Fruit fly (Drosophila melanogaster): Measurements from ENCODE around the gene CG44044.

The CG44044 gene

DNA sequence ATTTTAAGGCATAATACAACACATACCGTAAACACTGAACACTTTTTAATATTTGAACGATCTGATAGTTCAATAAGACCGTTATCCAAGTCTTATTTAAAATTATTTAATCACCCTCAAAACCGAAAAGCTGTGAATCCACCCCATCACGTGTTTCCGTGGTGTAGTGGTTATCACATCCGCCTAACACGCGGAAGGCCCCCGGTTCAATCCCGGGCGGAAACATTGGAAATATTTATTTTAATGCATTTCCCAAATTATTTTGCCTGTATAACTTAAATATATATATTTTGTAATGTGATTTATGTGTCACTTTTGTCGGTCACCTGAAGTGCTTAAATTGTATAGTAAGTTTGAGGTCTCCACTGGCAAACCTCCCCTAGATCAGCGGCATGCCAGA, at the start of gene CG44044:
TSS of gene CG44044 (plus strand) at position 301 of the 400 bp plus-strand sequence.
- TF ChIP-seq Sin3A (optimal IDR thresholded peaks at IDR 0.05) (no peak), ttk (optimal IDR thresholded peaks at IDR 0.05) (no peak), psq (optimal IDR thresholded peaks at IDR 0.05) (no peak), h (optimal IDR thresholded peaks at IDR 0.05) (no peak), Myc (optimal IDR thresholded peaks at IDR 0.05) (no peak), insv (optimal IDR thresholded peaks at IDR 0.05) (no peak)

- TF ChIP-seq ttk (optimal IDR thresholded peaks at IDR 0.05): no peak
- TF ChIP-seq insv (optimal IDR thresholded peaks at IDR 0.05): no peak
- TF ChIP-seq Sin3A (optimal IDR thresholded peaks at IDR 0.05): no peak
- no peak for TF ChIP-seq Myc (optimal IDR thresholded peaks at IDR 0.05)
- no peak for TF ChIP-seq psq (optimal IDR thresholded peaks at IDR 0.05)
- no peak for TF ChIP-seq h (optimal IDR thresholded peaks at IDR 0.05)
These were observed 49.5 kb upstream of the CG44044 start, which contains the start of the genes Mat89Ba and gish for dm6 chr3R:16272185-16272584. Gene Mat89Ba, minus strand, starts transcription at chr3R:16272415. Gene gish, plus strand, starts transcription at chr3R:16272452.

- TF ChIP-seq Sin3A (optimal IDR thresholded peaks at IDR 0.05) (no peak), insv (optimal IDR thresholded peaks at IDR 0.05) (no peak), ttk (optimal IDR thresholded peaks at IDR 0.05) (no peak), psq (optimal IDR thresholded peaks at IDR 0.05) (no peak), h (optimal IDR thresholded peaks at IDR 0.05) (no peak), Myc (optimal IDR thresholded peaks at IDR 0.05) (no peak)
These were observed 48.7 kb upstream of the CG44044 start for dm6 chr3R:16272754-16273502.

DNA sequence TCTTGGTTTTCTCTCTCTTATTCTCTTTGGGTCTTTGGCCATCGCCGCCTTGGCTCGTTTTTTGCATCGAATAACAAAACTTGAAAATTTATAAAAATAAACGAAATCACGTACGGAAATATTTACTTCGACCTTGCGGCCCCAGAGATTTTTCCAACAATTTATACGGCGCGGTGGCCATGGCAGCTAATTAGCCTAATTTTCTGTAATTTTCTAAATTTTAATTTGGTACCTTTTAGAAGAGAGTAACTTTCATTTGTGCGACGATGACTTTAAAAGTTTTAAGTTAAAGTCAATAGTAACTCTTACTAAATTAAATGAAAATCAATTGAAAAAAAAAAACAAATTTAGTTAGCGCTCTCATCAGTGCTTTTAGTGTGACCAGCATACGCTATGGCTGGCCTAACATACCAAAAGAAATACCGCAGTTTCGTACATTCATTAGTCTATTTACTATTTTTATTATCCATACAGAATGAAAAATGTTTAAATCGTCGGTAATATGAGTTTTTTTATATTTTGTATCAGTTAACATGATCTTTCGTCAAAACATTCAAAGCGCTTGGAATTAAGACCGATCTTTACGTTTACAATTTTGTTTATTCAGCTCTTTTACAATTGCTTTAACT, 48.0 kb upstream of the CG44044 start:
- no peak for TF ChIP-seq h (optimal IDR thresholded peaks at IDR 0.05)
- TF ChIP-seq psq (optimal IDR thresholded peaks at IDR 0.05): no peak
- no peak for TF ChIP-seq Sin3A (optimal IDR thresholded peaks at IDR 0.05)
- TF ChIP-seq ttk (optimal IDR thresholded peaks at IDR 0.05): no peak
- TF ChIP-seq Myc (optimal IDR thresholded peaks at IDR 0.05): no peak
- no peak for TF ChIP-seq insv (optimal IDR thresholded peaks at IDR 0.05)

DNA sequence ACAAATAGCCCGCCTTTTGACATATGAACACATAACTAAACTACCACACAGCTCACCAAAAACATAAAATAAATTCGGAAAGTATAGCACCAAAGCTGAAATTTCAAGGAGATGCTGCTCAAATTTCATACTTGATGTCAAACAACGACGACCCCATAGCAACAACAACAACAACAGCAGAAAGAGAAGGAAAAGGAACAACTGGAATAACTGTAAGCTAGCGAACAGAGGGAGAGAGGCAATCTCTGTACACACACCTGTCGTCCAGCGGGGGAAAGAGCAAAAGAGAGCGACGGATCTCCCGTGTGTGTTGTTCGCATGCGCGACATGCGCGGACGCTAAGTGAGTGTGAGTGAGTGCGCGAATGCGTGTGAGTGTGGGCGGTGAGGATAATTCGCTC, 47.1 kb upstream of the CG44044 start:
- peak; percentile 11 for TF ChIP-seq ttk (optimal IDR thresholded peaks at IDR 0.05)
- TF ChIP-seq Myc (optimal IDR thresholded peaks at IDR 0.05): no peak

dm6 chr3R:16275329-16275728, 46.3 kb upstream of the CG44044 start:
- TF ChIP-seq psq (optimal IDR thresholded peaks at IDR 0.05): no peak
- TF ChIP-seq insv (optimal IDR thresholded peaks at IDR 0.05): no peak
- TF ChIP-seq Sin3A (optimal IDR thresholded peaks at IDR 0.05): no peak
- no peak for TF ChIP-seq h (optimal IDR thresholded peaks at IDR 0.05)
- no peak for TF ChIP-seq ttk (optimal IDR thresholded peaks at IDR 0.05)
- no peak for TF ChIP-seq Myc (optimal IDR thresholded peaks at IDR 0.05)

dm6 chr3R:16275890-16276619, 45.6 kb upstream of the CG44044 start:
- no peak for TF ChIP-seq ttk (optimal IDR thresholded peaks at IDR 0.05)
- TF ChIP-seq h (optimal IDR thresholded peaks at IDR 0.05): no peak
- no peak for TF ChIP-seq Myc (optimal IDR thresholded peaks at IDR 0.05)
- no peak for TF ChIP-seq psq (optimal IDR thresholded peaks at IDR 0.05)
- no peak for TF ChIP-seq Sin3A (optimal IDR thresholded peaks at IDR 0.05)
- no peak for TF ChIP-seq insv (optimal IDR thresholded peaks at IDR 0.05)

- TF ChIP-seq h (optimal IDR thresholded peaks at IDR 0.05) (no peak), Myc (optimal IDR thresholded peaks at IDR 0.05) (no peak), psq (optimal IDR thresholded peaks at IDR 0.05) (no peak), Sin3A (optimal IDR thresholded peaks at IDR 0.05) (no peak), ttk (optimal IDR thresholded peaks at IDR 0.05) (no peak), insv (optimal IDR thresholded peaks at IDR 0.05) (no peak)
These were observed 44.6 kb upstream of the CG44044 start for dm6 chr3R:16276992-16277391.

- no peak for TF ChIP-seq Sin3A (optimal IDR thresholded peaks at IDR 0.05)
- no peak for TF ChIP-seq h (optimal IDR thresholded peaks at IDR 0.05)
- TF ChIP-seq psq (optimal IDR thresholded peaks at IDR 0.05): no peak
- TF ChIP-seq Myc (optimal IDR thresholded peaks at IDR 0.05): no peak
- no peak for TF ChIP-seq ttk (optimal IDR thresholded peaks at IDR 0.05)
- TF ChIP-seq insv (optimal IDR thresholded peaks at IDR 0.05): no peak
These were observed 44.1 kb upstream of the CG44044 start for dm6 chr3R:16277543-16277942.

DNA sequence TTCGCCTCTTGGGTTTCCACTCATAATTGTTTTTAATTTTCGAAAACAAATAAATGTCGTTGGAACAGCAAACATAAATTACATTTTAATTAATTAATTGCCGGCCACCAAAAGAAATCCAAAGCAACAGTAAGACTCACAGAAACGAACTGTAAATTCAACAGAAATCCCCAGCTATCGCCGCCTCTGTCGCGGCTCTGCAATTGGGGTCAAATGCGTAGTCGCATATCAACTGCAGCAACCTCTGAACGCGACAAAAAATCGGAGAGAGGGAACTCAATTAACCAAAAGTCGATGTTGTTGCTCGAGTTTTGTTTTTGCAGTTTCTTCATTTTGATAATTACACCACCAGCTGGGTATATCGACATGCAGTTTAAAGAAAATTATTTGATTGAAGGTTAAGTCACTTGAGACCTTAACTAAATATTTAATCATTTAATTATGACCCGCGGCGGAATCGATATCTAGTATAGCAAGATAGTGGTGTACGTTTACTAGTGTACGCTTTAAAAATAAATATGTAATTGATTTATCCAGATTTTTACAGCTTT, 42.2 kb upstream of the CG44044 start:
- TF ChIP-seq Sin3A (optimal IDR thresholded peaks at IDR 0.05): no peak
- TF ChIP-seq insv (optimal IDR thresholded peaks at IDR 0.05): no peak
- TF ChIP-seq psq (optimal IDR thresholded peaks at IDR 0.05): no peak
- TF ChIP-seq ttk (optimal IDR thresholded peaks at IDR 0.05): no peak
- TF ChIP-seq h (optimal IDR thresholded peaks at IDR 0.05): no peak
- TF ChIP-seq Myc (optimal IDR thresholded peaks at IDR 0.05): no peak

DNA sequence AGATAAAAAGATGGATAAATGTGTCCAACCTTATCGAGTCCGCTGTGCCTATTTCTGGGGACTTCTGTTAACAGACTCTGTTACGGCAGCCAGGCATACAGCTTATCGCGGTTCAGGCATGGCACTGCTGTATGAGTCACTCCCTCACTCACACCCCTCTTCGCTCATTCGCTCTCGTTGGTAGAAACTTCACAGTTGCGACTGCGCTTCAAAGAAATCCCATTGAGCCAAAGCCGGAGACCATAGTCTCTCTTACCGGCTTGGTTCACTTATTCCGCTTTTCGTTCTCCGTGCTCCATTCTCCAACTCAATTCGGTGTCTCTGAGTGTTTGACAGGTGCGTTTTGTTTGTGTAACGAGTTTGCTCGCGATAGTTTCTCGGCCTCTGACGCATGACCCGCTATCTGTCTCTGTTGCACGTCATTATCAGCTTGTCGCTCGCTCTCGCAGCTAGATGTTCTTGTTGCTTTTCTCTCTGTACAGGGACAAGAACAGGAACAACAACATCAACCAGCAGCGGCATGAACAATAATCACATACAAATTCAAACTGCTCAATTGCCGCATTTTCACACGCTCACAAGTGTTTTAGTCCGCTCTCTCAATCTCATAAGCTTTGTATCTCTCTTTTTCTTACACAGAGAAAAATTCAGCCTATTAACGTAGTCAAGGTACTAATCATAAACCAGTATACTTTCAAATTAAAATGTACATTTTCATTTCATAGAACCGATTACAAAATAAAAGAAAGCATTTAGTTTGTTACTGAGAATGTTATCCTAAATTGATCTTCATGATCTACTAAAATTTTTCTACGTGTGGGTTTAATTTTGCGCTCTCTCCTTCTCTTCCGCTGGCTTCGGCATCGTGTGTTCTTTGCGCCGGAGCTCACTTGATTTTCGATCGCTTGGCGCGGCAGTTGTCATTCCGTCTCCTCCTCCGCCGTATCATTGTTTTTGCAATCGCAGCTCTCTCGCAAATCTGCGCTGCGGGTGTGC, 41.3 kb upstream of the CG44044 start:
- TF ChIP-seq Sin3A (optimal IDR thresholded peaks at IDR 0.05) (no peak), Myc (optimal IDR thresholded peaks at IDR 0.05) (no peak), h (optimal IDR thresholded peaks at IDR 0.05) (no peak), psq (optimal IDR thresholded peaks at IDR 0.05) (no peak), insv (optimal IDR thresholded peaks at IDR 0.05) (no peak), ttk (optimal IDR thresholded peaks at IDR 0.05) (no peak)
